Fruit fly (Drosophila melanogaster) whole organism, pupa: ENCODE results near the gene Gr64c.

ENCODE experiments used
- CG12605 ChIP-seq: fragments of 200-800 bp; sonication (Bioruptor generic); IDR thresholded peaks from 2 replicates; pipeline ENCODE4 v1.3.6; 2022; ENCODE audit warnings: missing biosample characterization, missing genetic modification characterization
- CG17806 ChIP-seq: fragments of 200-800 bp; sonication (Bioruptor generic); optimal IDR thresholded peaks from 2 replicates; lab custom pipeline; 2018; ENCODE audit warnings: missing biosample characterization, mild to moderate bottlenecking, missing genetic modification characterization, moderate library complexity
- CG32121 ChIP-seq: fragments of 200-800 bp; sonication (Bioruptor generic); IDR thresholded peaks from 2 replicates; pipeline ENCODE4 v1.3.6; 2022; ENCODE audit warnings: missing biosample characterization, missing genetic modification characterization
- CG4496 ChIP-seq: fragments of 200-800 bp; sonication (Bioruptor generic); IDR thresholded peaks from 3 replicates; pipeline ENCODE4 v1.3.6; 2022; ENCODE audit warnings: missing biosample characterization, missing genetic modification characterization
- CG8159 ChIP-seq: fragments of 200-800 bp; sonication (Bioruptor generic); optimal IDR thresholded peaks from 3 replicates; lab custom pipeline; 2018; ENCODE audit warnings: missing biosample characterization, mild to moderate bottlenecking, missing genetic modification characterization, moderate library complexity
- EcR ChIP-seq: fragments of 200-800 bp; sonication (Bioruptor generic); optimal IDR thresholded peaks from 3 replicates; lab custom pipeline; 2019; ENCODE audit warnings: missing biosample characterization, missing genetic modification characterization, mild to moderate bottlenecking, moderate library complexity, missing genetic modification reagents
- Snoo ChIP-seq: fragments of 200-800 bp; sonication (Bioruptor generic); optimal IDR thresholded peaks from 3 replicates; lab custom pipeline; 2017; ENCODE audit warnings: missing biosample characterization, mild to moderate bottlenecking, missing genetic modification characterization, inconsistent platforms
- fd96Ca ChIP-seq: fragments of 200-800 bp; sonication (Bioruptor generic); IDR thresholded peaks from 3 replicates; pipeline ENCODE4 v1.3.6; 2022; ENCODE audit warnings: missing biosample characterization, missing genetic modification characterization
- rn ChIP-seq: fragments of 200-800 bp; sonication (Bioruptor generic); IDR thresholded peaks from 2 replicates; pipeline ENCODE4 v1.3.6; 2022; ENCODE audit warnings: missing biosample characterization, missing genetic modification characterization

DNA sequence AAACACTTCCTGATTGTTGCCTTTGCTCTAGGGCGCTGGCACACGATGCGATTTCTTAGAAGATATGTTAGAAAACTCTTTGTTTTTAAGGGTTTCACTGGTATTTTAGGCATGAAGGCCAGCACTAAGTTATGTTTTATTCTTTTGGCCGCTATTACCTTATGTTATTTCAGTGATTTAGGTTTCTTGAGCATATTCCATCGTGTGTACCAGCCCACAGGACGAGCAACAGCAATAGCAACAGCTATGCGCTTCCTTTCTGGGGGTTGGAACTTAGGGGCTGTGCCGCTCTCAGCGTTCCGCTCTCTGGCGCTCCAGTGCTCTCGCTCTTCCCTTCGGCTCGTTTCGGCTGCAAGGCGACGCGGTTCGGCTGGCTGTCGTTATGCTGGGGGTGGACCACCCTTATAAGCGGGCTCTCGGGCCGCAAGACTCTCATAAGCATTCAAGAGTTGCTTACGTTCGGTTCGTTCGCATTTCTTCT is 44.9 kb upstream of the Gr64c start, which contains the start of gene scrt:
- TF ChIP-seq CG8159 (tag; lab: Kevin White, UChicago) (no peak), fd96Ca (GFP tag; lab: Robert Waterston, UW) (0 out of 3 replicates have a peak, but pooled peaks have one; percentile 7), CG12605 (GFP tag; lab: Robert Waterston, UW) (no peak), CG4496 (no peak), Snoo (no peak), rn (GFP tag; lab: Robert Waterston, UW) (no peak), CG32121 (no peak), CG17806 (tag; lab: Kevin White, UChicago) (no peak), EcR (GFP tag; lab: Kevin White, UChicago) (no peak)
